Fruit fly (Drosophila melanogaster): ENCODE measurements around the gene CG33263.

Gene CG33263

dm6 chr3L:13450177-13450793 is 26.3 kb upstream of the CG33263 start, which contains the start of the genes JMJD7 and CG10738 (continued):
- TF ChIP-seq Six4 (GFP tag; optimal IDR thresholded peaks at IDR 0.05) (peak; percentile 42), bcd (GFP tag; optimal IDR thresholded peaks at IDR 0.05) (peak; percentile 71), HLHmδ (GFP tag; optimal IDR thresholded peaks at IDR 0.05) (no peak), CG2129 (GFP tag; IDR thresholded peaks at IDR 0.05; ENCODE audit: partially characterized antibody) (no peak), CG8290 (GFP tag; optimal IDR thresholded peaks at IDR 0.05) (no peak), CG8290 (tag; optimal IDR thresholded peaks at IDR 0.05) (no peak), CG13624 (GFP tag; optimal IDR thresholded peaks at IDR 0.05) (no peak), az2 (GFP tag; optimal IDR thresholded peaks at IDR 0.05) (no peak), dimm (GFP tag; IDR thresholded peaks at IDR 0.05) (0 out of 2 replicates have a peak, but pooled peaks have one; percentile 29), NFAT (GFP tag; IDR thresholded peaks at IDR 0.05) (peak; percentile 83), pum (GFP tag; optimal IDR thresholded peaks at IDR 0.05) (no peak), gcm2 (GFP tag; optimal IDR thresholded peaks at IDR 0.05) (no peak), CG11695 (GFP tag; IDR thresholded peaks at IDR 0.05) (no peak), Chrac-16 (GFP tag; optimal IDR thresholded peaks at IDR 0.05) (no peak), CG17186 (GFP tag; optimal IDR thresholded peaks at IDR 0.05) (no peak), CG16863 (GFP tag; optimal IDR thresholded peaks at IDR 0.05) (no peak), Dp (GFP tag; optimal IDR thresholded peaks at IDR 0.05) (peak; percentile 81), Blimp-1 (GFP tag; optimal IDR thresholded peaks at IDR 0.05) (peak; percentile 80), dysf (GFP tag; IDR thresholded peaks at IDR 0.05) (peak; percentile 81), Opbp (GFP tag; IDR thresholded peaks at IDR 0.05; ENCODE audit: partially characterized antibody) (0 out of 3 replicates have a peak, but pooled peaks have one; percentile 35), CG18619 (GFP tag; optimal IDR thresholded peaks at IDR 0.05) (peak; percentile 24), NC2α (GFP tag; optimal IDR thresholded peaks at IDR 0.05) (no peak), CG4820 (GFP tag; optimal IDR thresholded peaks at IDR 0.05) (peak; percentile 62), YL-1 (GFP tag; optimal IDR thresholded peaks at IDR 0.05) (no peak), CG34376 (GFP tag; optimal IDR thresholded peaks at IDR 0.05) (peak; percentile 33), zen2 (GFP tag; IDR thresholded peaks at IDR 0.05; ENCODE audit: partially characterized antibody) (no peak), tio (GFP tag; optimal IDR thresholded peaks at IDR 0.05) (no peak), Spps (tag; optimal IDR thresholded peaks at IDR 0.05) (no peak), fd96Cb (tag; optimal IDR thresholded peaks at IDR 0.05) (peak; percentile 70), twi (tag; optimal IDR thresholded peaks at IDR 0.05) (no peak), wek (GFP tag; optimal IDR thresholded peaks at IDR 0.05) (no peak), CG32772 (GFP tag; IDR thresholded peaks at IDR 0.05) (peak; percentile 75), CG30403 (GFP tag; optimal IDR thresholded peaks at IDR 0.05) (peak; percentile 55), cwo (GFP tag; optimal IDR thresholded peaks at IDR 0.05) (peak; percentile 21), CG17829 (tag; optimal IDR thresholded peaks at IDR 0.05) (peak; percentile 40), lab (GFP tag; optimal IDR thresholded peaks at IDR 0.05) (peak; percentile 87), CG32767 (GFP tag; IDR thresholded peaks at IDR 0.05) (no peak), dpn (GFP tag; optimal IDR thresholded peaks at IDR 0.05) (peak in 1 of 2 experiments; percentile 15), CG4707 (GFP tag; optimal IDR thresholded peaks at IDR 0.05) (no peak), row (GFP tag; IDR thresholded peaks at IDR 0.05) (peak; percentile 64), nerfin-1 (tag; optimal IDR thresholded peaks at IDR 0.05) (no peak), gro (GFP tag; optimal IDR thresholded peaks at IDR 0.05) (no peak), CG9215 (GFP tag; IDR thresholded peaks at IDR 0.05) (peak; percentile 61), CG4617 (GFP tag; optimal IDR thresholded peaks at IDR 0.05; ENCODE audit: borderline replicate concordance) (no peak), croc (GFP tag; conservative IDR thresholded peaks at IDR 0.05) (no peak; the same call in 2 of the 3 replicates), sens-2 (GFP tag; IDR thresholded peaks at IDR 0.05) (peak; percentile 79), sr (GFP tag; IDR thresholded peaks at IDR 0.05) (0 out of 3 replicates have a peak, but pooled peaks have one; percentile 4), CG31388 (GFP tag; optimal IDR thresholded peaks at IDR 0.05) (peak; percentile 36), CG1529 (GFP tag; optimal IDR thresholded peaks at IDR 0.05) (no peak), maf-S (GFP tag; optimal IDR thresholded peaks at IDR 0.05) (no peak)
